Worm (Caenorhabditis elegans): ENCODE results near the gene Y77E11A.7.

ce11 chrIV:1408137-1408536 is 11.5 kb downstream of the Y77E11A.7 start:
- no peak for TF ChIP-seq ztf-29 (GFP tag; IDR thresholded peaks at IDR 0.05)
- TF ChIP-seq flt-1 (GFP tag; IDR thresholded peaks at IDR 0.05): no peak
- TF ChIP-seq tab-1 (GFP tag; IDR thresholded peaks at IDR 0.05): no peak
- TF ChIP-seq ref-1 (GFP tag; conservative IDR thresholded peaks at IDR 0.05): no peak
- no peak for TF ChIP-seq ztf-23 (GFP tag; IDR thresholded peaks at IDR 0.05)
- no peak for TF ChIP-seq med-1 (GFP tag; optimal IDR thresholded peaks at IDR 0.05; ENCODE audit: insufficient read depth)
- TF ChIP-seq klf-2 (GFP tag; conservative IDR thresholded peaks at IDR 0.05): no peak
- TF ChIP-seq cog-1 (tag; optimal IDR thresholded peaks at IDR 0.05): no peak
